Worm (Caenorhabditis elegans) whole organism, young adult: ENCODE results near the gene bath-33.

Experiments
- B0261.1 ChIP-seq: sonication (generic microtip); optimal IDR thresholded peaks from 2 replicates; lab custom pipeline; 2016; ENCODE audit warnings: mild to moderate bottlenecking, missing genetic modification characterization, moderate library complexity, missing compliant biosample characterization
- C06A6.2 ChIP-seq: fragments of 200-800 bp; sonication (Bioruptor generic); conservative IDR thresholded peaks from 2 replicates; pipeline ENCODE4 v1.3.6; 2022; ENCODE audit warnings: missing genetic modification characterization, missing compliant biosample characterization
- C17E4.6 ChIP-seq: fragments of 200-800 bp; sonication (Bioruptor generic); IDR thresholded peaks from 2 replicates; pipeline ENCODE4 v1.3.6; 2022; ENCODE audit warnings: missing genetic modification reagents, missing genetic modification characterization, missing compliant biosample characterization
- D2030.7 ChIP-seq: fragments of 200-800 bp; sonication (Bioruptor generic); IDR thresholded peaks from 2 replicates; pipeline ENCODE4 v1.3.6; 2022; ENCODE audit warnings: missing genetic modification reagents, missing genetic modification characterization, missing compliant biosample characterization
- F52B5.7 ChIP-seq: sonication (generic microtip); optimal IDR thresholded peaks from 2 replicates; lab custom pipeline; 2016; ENCODE audit warnings: mild to moderate bottlenecking, missing genetic modification characterization, missing compliant biosample characterization
- F57C9.4 ChIP-seq: sonication (generic microtip); optimal IDR thresholded peaks from 2 replicates; lab custom pipeline; 2017; ENCODE audit warnings: mild to moderate bottlenecking, missing genetic modification characterization, missing compliant biosample characterization
- K11D2.4 ChIP-seq: fragments of 200-800 bp; sonication (Bioruptor generic); IDR thresholded peaks from 2 replicates; pipeline ENCODE4 v1.3.6; 2022; ENCODE audit warnings: missing genetic modification reagents, missing genetic modification characterization, missing compliant biosample characterization
- K12H6.12 ChIP-seq: fragments of 200-800 bp; sonication (Bioruptor generic); optimal IDR thresholded peaks from 2 replicates; lab custom pipeline; 2018; ENCODE audit warnings: mild to moderate bottlenecking, missing genetic modification characterization, missing compliant biosample characterization
- T07F8.4 ChIP-seq: sonication (generic microtip); optimal IDR thresholded peaks from 2 replicates; lab custom pipeline; 2016; ENCODE audit warnings: mild to moderate bottlenecking, missing genetic modification characterization, moderate library complexity, missing compliant biosample characterization
- Y56A3A.18 ChIP-seq: fragments of 200-800 bp; sonication (Bioruptor generic); IDR thresholded peaks from 2 replicates; pipeline ENCODE4 v1.3.6; 2022; ENCODE audit warnings: missing genetic modification reagents, missing genetic modification characterization, missing compliant biosample characterization
- Y67H2A.10 ChIP-seq: fragments of 200-800 bp; sonication (Bioruptor generic); conservative IDR thresholded peaks from 2 replicates; pipeline ENCODE4 v1.3.6; 2022; ENCODE audit warnings: missing genetic modification reagents, missing genetic modification characterization, missing compliant biosample characterization
- ama-1 ChIP-seq, 3 experiments: fragments of 150-350 bp in 1 of 3; sonication (generic microtip) in 2 of 3; optimal IDR thresholded peaks; 2 replicates each; lab custom pipeline; 2014 to 2018; ENCODE audit warnings: missing biosample characterization in 2 of 3, missing genetic modification characterization in 2 of 3, missing genetic modification reagents in 2 of 3
- aptf-2 ChIP-seq: fragments of 200-800 bp; sonication (Bioruptor generic); conservative IDR thresholded peaks from 2 replicates; pipeline ENCODE4 v1.3.6; 2022; ENCODE audit warnings: missing genetic modification reagents, missing genetic modification characterization, missing compliant biosample characterization
- ceh-27 ChIP-seq: fragments of 200-800 bp; sonication (Bioruptor generic); optimal IDR thresholded peaks from 2 replicates; lab custom pipeline; 2018; ENCODE audit warnings: mild to moderate bottlenecking, missing genetic modification characterization, moderate library complexity, missing compliant biosample characterization
- ceh-40 ChIP-seq: fragments of 200-800 bp; sonication (Bioruptor generic); IDR thresholded peaks from 2 replicates; pipeline ENCODE4 v1.3.6; 2022; ENCODE audit warnings: missing genetic modification characterization, missing compliant biosample characterization
- chd-7 ChIP-seq: sonication (generic microtip); optimal IDR thresholded peaks from 2 replicates; lab custom pipeline; 2016; ENCODE audit warnings: mild to moderate bottlenecking, missing genetic modification characterization, moderate library complexity, missing compliant biosample characterization
- dpff-1 ChIP-seq: sonication (generic microtip); optimal IDR thresholded peaks from 2 replicates; lab custom pipeline; 2017; ENCODE audit warnings: mild to moderate bottlenecking, missing genetic modification characterization, missing compliant biosample characterization
- egrh-3 ChIP-seq: fragments of 200-800 bp; sonication (Bioruptor generic); IDR thresholded peaks from 2 replicates; pipeline ENCODE4 v1.3.6; 2022; ENCODE audit warnings: missing genetic modification reagents, missing genetic modification characterization, missing compliant biosample characterization
- gei-17 ChIP-seq: fragments of 200-800 bp; sonication (Bioruptor generic); optimal IDR thresholded peaks from 2 replicates; lab custom pipeline; 2018; ENCODE audit warnings: mild to moderate bottlenecking, missing genetic modification characterization, missing compliant biosample characterization
- lin-35 ChIP-seq, 3 experiments: fragments of 150-350 bp in 2 of 3; sonication (generic microtip) in 1 of 3; optimal IDR thresholded peaks; 2 replicates each; lab custom pipeline; 2014 to 2018; ENCODE audit warnings: missing biosample characterization in 3 of 3, missing genetic modification characterization in 3 of 3, missing genetic modification reagents in 3 of 3
- lsl-1 ChIP-seq: fragments of 200-800 bp; sonication (Bioruptor generic); optimal IDR thresholded peaks from 2 replicates; lab custom pipeline; 2018; ENCODE audit warnings: mild to moderate bottlenecking, missing genetic modification characterization, moderate library complexity, missing compliant biosample characterization
- lsy-27 ChIP-seq: sonication (generic microtip); optimal IDR thresholded peaks from 2 replicates; lab custom pipeline; 2017; ENCODE audit warnings: missing genetic modification characterization, mild to moderate bottlenecking, missing compliant biosample characterization, antibody characterized with exemption, missing genotype, borderline replicate concordance; ENCODE audit not compliant: insufficient read depth
- madf-10 ChIP-seq: sonication (generic microtip); optimal IDR thresholded peaks from 2 replicates; lab custom pipeline; 2016; ENCODE audit warnings: mild to moderate bottlenecking, missing genetic modification characterization, missing compliant biosample characterization
- madf-3 ChIP-seq: fragments of 200-800 bp; sonication (Bioruptor generic); IDR thresholded peaks from 2 replicates; pipeline ENCODE4 v1.3.6; 2022; ENCODE audit warnings: missing genetic modification reagents, missing genetic modification characterization, missing compliant biosample characterization
- mcd-1 ChIP-seq: fragments of 200-800 bp; sonication (Bioruptor generic); IDR thresholded peaks from 2 replicates; pipeline ENCODE4 v1.3.6; 2022; ENCODE audit warnings: missing genetic modification reagents, missing genetic modification characterization, missing compliant biosample characterization
- nfya-1 ChIP-seq: sonication (generic microtip); optimal IDR thresholded peaks from 2 replicates; lab custom pipeline; 2017; ENCODE audit warnings: antibody characterized with exemption, missing compliant biosample characterization, missing genetic modification characterization, borderline replicate concordance; ENCODE audit not compliant: insufficient read depth
- nhr-120 ChIP-seq: fragments of 200-800 bp; sonication (Bioruptor generic); IDR thresholded peaks from 2 replicates; pipeline ENCODE4 v1.3.6; 2022; ENCODE audit warnings: missing genetic modification characterization, missing compliant biosample characterization
- nhr-179 ChIP-seq: sonication (generic microtip); optimal IDR thresholded peaks from 2 replicates; lab custom pipeline; 2016; ENCODE audit warnings: mild to moderate bottlenecking, missing genetic modification characterization, missing compliant biosample characterization
- nhr-27 ChIP-seq: fragments of 200-800 bp; sonication (Bioruptor generic); optimal IDR thresholded peaks from 2 replicates; lab custom pipeline; 2018; ENCODE audit warnings: mild to moderate bottlenecking, missing genetic modification characterization, moderate library complexity, missing compliant biosample characterization
- nhr-80 ChIP-seq: sonication (generic microtip); optimal IDR thresholded peaks from 2 replicates; lab custom pipeline; 2016; ENCODE audit warnings: missing genetic modification characterization, missing compliant biosample characterization
- pbrm-1 ChIP-seq: fragments of 200-800 bp; sonication (Bioruptor generic); IDR thresholded peaks from 2 replicates; pipeline ENCODE4 v1.3.6; 2022; ENCODE audit warnings: missing genetic modification reagents, missing genetic modification characterization, missing compliant biosample characterization
- pha-4 ChIP-seq: fragments of 150-350 bp; sonication (generic microtip); optimal IDR thresholded peaks from 2 replicates; lab custom pipeline; 2014; ENCODE audit warnings: missing biosample characterization, missing genetic modification reagents, missing genetic modification characterization
- snpc-1.1 ChIP-seq: sonication (generic microtip); optimal IDR thresholded peaks from 2 replicates; lab custom pipeline; 2017; ENCODE audit warnings: missing genetic modification characterization, mild to moderate bottlenecking, missing compliant biosample characterization, antibody characterized with exemption, moderate library complexity, missing genotype, missing genetic modification reagents; ENCODE audit not compliant: insufficient read depth
- snpc-3.4 ChIP-seq: sonication (generic microtip); optimal IDR thresholded peaks from 2 replicates; lab custom pipeline; 2017; ENCODE audit warnings: missing genetic modification characterization, mild to moderate bottlenecking, missing compliant biosample characterization, antibody characterized with exemption, moderate library complexity, missing genotype, missing genetic modification reagents
- xnd-1 ChIP-seq: sonication (generic microtip); optimal IDR thresholded peaks from 2 replicates; lab custom pipeline; 2016; ENCODE audit warnings: missing genotype, missing genetic modification reagents, missing genetic modification characterization, missing compliant biosample characterization
- zfh-2 ChIP-seq: fragments of 200-800 bp; sonication (Bioruptor generic); conservative IDR thresholded peaks from 2 replicates; pipeline ENCODE4 v1.3.6; 2022; ENCODE audit warnings: missing genetic modification reagents, missing genetic modification characterization, missing compliant biosample characterization
- ztf-26 ChIP-seq: sonication (generic microtip); optimal IDR thresholded peaks from 2 replicates; lab custom pipeline; 2017; ENCODE audit warnings: missing genetic modification characterization, missing compliant biosample characterization
- ztf-6 ChIP-seq: fragments of 200-800 bp; sonication (Bioruptor generic); IDR thresholded peaks from 2 replicates; pipeline ENCODE4 v1.3.6; 2022; ENCODE audit warnings: missing genetic modification reagents, missing genetic modification characterization, missing compliant biosample characterization

Gene bath-33

ce11 chrII:1607575-1607974 is 1.6 kb upstream of the bath-33 start:
- peak; percentile 40 for TF ChIP-seq nhr-80 (tag; lab: Kevin White, UChicago)
- TF ChIP-seq K12H6.12 (tag; lab: Kevin White, UChicago): no peak
- no peak for TF ChIP-seq lsl-1 (GFP tag; lab: Kevin White, UChicago)
- TF ChIP-seq D2030.7 (GFP tag; lab: Robert Waterston, UW): no peak
- TF ChIP-seq, all 124 proteins: peak for 1

- TF ChIP-seq nfya-1 (tag; lab: Kevin White, UChicago) (no peak), F52B5.7 (tag; lab: Kevin White, UChicago) (no peak), lin-35 (GFP tag; optimal IDR thresholded peaks at IDR 0.05; lab: Kevin White, UChicago) (no peak), K11D2.4 (GFP tag; lab: Robert Waterston, UW) (no peak), madf-3 (no peak), ceh-27 (no peak), Y56A3A.18 (GFP tag; lab: Robert Waterston, UW) (no peak), ceh-40 (GFP tag; lab: Robert Waterston, UW) (no peak), dpff-1 (no peak), gei-17 (GFP tag; lab: Kevin White, UChicago) (no peak)
These were observed 969 bp downstream of the bath-33 start for ce11 chrII:1605010-1605409.

- TF ChIP-seq zfh-2: peak; percentile 69
- no peak for TF ChIP-seq C17E4.6 (GFP tag; lab: Robert Waterston, UW)
- peak; percentile 50; the same call in 1 of the 2 replicates for TF ChIP-seq egrh-3 (GFP tag; lab: Robert Waterston, UW)
These were observed 2.9 kb downstream of the bath-33 start for ce11 chrII:1603049-1603448.

- TF ChIP-seq ztf-26 (tag; lab: Kevin White, UChicago) (no peak), ceh-27 (no peak), ztf-6 (GFP tag; lab: Robert Waterston, UW) (no peak), K12H6.12 (tag; lab: Kevin White, UChicago) (no peak), madf-3 (no peak), madf-10 (tag; lab: Kevin White, UChicago) (no peak), nhr-120 (GFP tag; lab: Robert Waterston, UW) (no peak), F57C9.4 (no peak), Y67H2A.10 (no peak), nhr-27 (no peak), C06A6.2 (GFP tag; lab: Robert Waterston, UW) (no peak), Y56A3A.18 (GFP tag; lab: Robert Waterston, UW) (no peak), xnd-1 (tag; lab: Kevin White, UChicago) (no peak)
These were observed 4.5 kb downstream of the bath-33 start, which contains the start of gene bath-47 for ce11 chrII:1601507-1601906. Gene bath-47 (plus strand): TSS chrII:1601811.

- TF ChIP-seq mcd-1 (GFP tag; lab: Robert Waterston, UW) (no peak), pbrm-1 (GFP tag; lab: Robert Waterston, UW) (no peak), T07F8.4 (tag; lab: Kevin White, UChicago) (no peak), B0261.1 (tag; lab: Kevin White, UChicago) (no peak), snpc-3.4 (tag; lab: Kevin White, UChicago) (no peak), nhr-179 (tag; lab: Kevin White, UChicago) (no peak), lsy-27 (tag; lab: Kevin White, UChicago) (no peak), dpff-1 (no peak), chd-7 (tag; lab: Kevin White, UChicago) (no peak), aptf-2 (GFP tag; lab: Robert Waterston, UW) (no peak), gei-17 (GFP tag; lab: Kevin White, UChicago) (no peak), ama-1 (optimal IDR thresholded peaks at IDR 0.05; lab: Kevin White, UChicago) (no peak), ama-1 (GFP tag; optimal IDR thresholded peaks at IDR 0.05; lab: Kevin White, UChicago) (no peak), snpc-1.1 (no peak), pha-4 (tag; lab: Kevin White, UChicago) (no peak)
- TF ChIP-seq, all 124 proteins: peak for 0
These were observed 5.3 kb downstream of the bath-33 start, which contains the start of gene bath-26 for ce11 chrII:1600661-1601060. Gene bath-26 (minus strand): TSS chrII:1600761.
